Worm (Caenorhabditis elegans) whole organism, late embryonic: ENCODE measurements around the gene T21D9.2.

Experiments
- che-1 ChIP-seq: sonication (generic microtip); optimal IDR thresholded peaks from 2 replicates; lab custom pipeline; 2016; ENCODE audit warnings: mild to moderate bottlenecking, missing genetic modification characterization, missing compliant biosample characterization
- nfya-1 ChIP-seq: sonication (generic microtip); optimal IDR thresholded peaks from 2 replicates; lab custom pipeline; 2017; ENCODE audit warnings: missing genetic modification characterization, mild to moderate bottlenecking, missing compliant biosample characterization, antibody characterized with exemption, moderate library complexity
- odd-2 ChIP-seq: sonication (generic microtip); optimal IDR thresholded peaks from 2 replicates; lab custom pipeline; 2017; ENCODE audit warnings: antibody characterized with exemption, mild to moderate bottlenecking, missing genetic modification characterization, missing compliant biosample characterization
- sox-4 ChIP-seq: sonication (generic microtip); optimal IDR thresholded peaks from 2 replicates; lab custom pipeline; 2017; ENCODE audit warnings: mild to moderate bottlenecking, missing genetic modification characterization, inconsistent platforms, missing compliant biosample characterization

- no peak for TF ChIP-seq sox-4
- TF ChIP-seq nfya-1 (tag; lab: Kevin White, UChicago): no peak
- TF ChIP-seq che-1: no peak
- TF ChIP-seq odd-2 (tag; lab: Kevin White, UChicago): no peak
Observed at ce11 chrX:2107414-2107813, 10.7 kb upstream of the T21D9.2 start.
